Fruit fly (Drosophila melanogaster) whole organism, embryonic: ENCODE results near the gene CG45218.

Experiments used
- CG10654 ChIP-seq: fragments of 200-800 bp; sonication (Bioruptor generic); optimal IDR thresholded peaks from 2 replicates; lab custom pipeline; 2016; ENCODE audit warnings: missing biosample characterization, missing genetic modification characterization
- CG15601 ChIP-seq: fragments of 200-800 bp; sonication (Bioruptor generic); optimal IDR thresholded peaks from 3 replicates; lab custom pipeline; 2019; ENCODE audit warnings: missing biosample characterization, mild to moderate bottlenecking, missing genetic modification characterization, moderate library complexity
- Dip3 ChIP-seq: fragments of 200-800 bp; sonication (Bioruptor generic); optimal IDR thresholded peaks from 3 replicates; lab custom pipeline; 2016; ENCODE audit warnings: missing biosample characterization, missing genetic modification characterization
- Dll ChIP-seq: fragments of 200-800 bp; sonication (Bioruptor generic); IDR thresholded peaks from 4 replicates; pipeline ENCODE4 v1.3.6; 2022; ENCODE audit warnings: missing biosample characterization, missing genetic modification characterization; ENCODE audit not compliant: partially characterized antibody
- Gug ChIP-seq: fragments of 200-800 bp; sonication (Bioruptor generic); IDR thresholded peaks from 4 replicates; pipeline ENCODE4 v1.3.6; 2022; ENCODE audit warnings: missing biosample characterization, missing genetic modification characterization
- MTF-1 ChIP-seq: fragments of 200-800 bp; sonication (Bioruptor generic); optimal IDR thresholded peaks from 2 replicates; lab custom pipeline; 2018; ENCODE audit warnings: missing biosample characterization, mild to moderate bottlenecking, missing genetic modification characterization, borderline replicate concordance
- NK7.1 ChIP-seq: fragments of 200-800 bp; sonication (Bioruptor generic); optimal IDR thresholded peaks from 3 replicates; lab custom pipeline; 2016; ENCODE audit warnings: missing biosample characterization, missing genetic modification characterization
- bab2 ChIP-seq: fragments of 200-800 bp; sonication (Bioruptor generic); optimal IDR thresholded peaks from 2 replicates; lab custom pipeline; 2016; ENCODE audit warnings: missing biosample characterization, missing genetic modification characterization
- cato ChIP-seq: fragments of 200-800 bp; sonication (Bioruptor generic); optimal IDR thresholded peaks from 2 replicates; lab custom pipeline; 2016; ENCODE audit warnings: missing biosample characterization, missing genetic modification characterization, borderline replicate concordance
- caup ChIP-seq: fragments of 200-800 bp; sonication (Bioruptor generic); optimal IDR thresholded peaks from 3 replicates; lab custom pipeline; 2017; ENCODE audit warnings: missing biosample characterization, mild to moderate bottlenecking, missing genetic modification characterization, moderate library complexity; ENCODE audit not compliant: severe bottlenecking
- psq ChIP-seq: fragments of 200-800 bp; sonication (Bioruptor generic); optimal IDR thresholded peaks from 2 replicates; lab custom pipeline; 2017; ENCODE audit warnings: missing biosample characterization, missing genetic modification characterization

DNA sequence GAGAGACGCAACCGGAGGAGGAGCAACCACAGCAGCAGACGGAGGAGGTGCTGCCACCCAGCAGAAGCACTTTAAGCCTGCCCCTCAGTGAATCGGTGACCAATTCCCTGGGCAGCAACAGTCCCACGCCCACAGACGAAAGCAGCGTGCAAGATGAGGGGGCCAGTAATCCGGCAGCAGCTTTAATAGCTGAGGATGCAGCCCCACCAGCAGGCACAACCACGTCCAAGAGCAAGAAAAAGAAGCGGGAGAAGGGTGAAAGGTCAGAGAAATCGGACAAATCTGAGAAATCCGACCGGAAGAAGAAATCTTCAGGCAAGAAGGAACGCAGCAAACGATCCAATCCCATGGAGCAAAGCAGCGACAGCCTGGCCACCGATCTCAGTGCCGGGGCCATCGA is 1.8 kb downstream of the CG45218 start:
- no peak for TF ChIP-seq cato (GFP tag; lab: Kevin White, UChicago)
- no peak for TF ChIP-seq MTF-1 (GFP tag; lab: Kevin White, UChicago)
- no peak for TF ChIP-seq NK7.1 (GFP tag; lab: Kevin White, UChicago)
- TF ChIP-seq bab2 (GFP tag; lab: Kevin White, UChicago), result no peak
- no peak for TF ChIP-seq Gug (GFP tag; lab: Robert Waterston, UW)
- TF ChIP-seq CG15601 (tag; lab: Kevin White, UChicago), result no peak
- TF ChIP-seq Dll (GFP tag; lab: Robert Waterston, UW), result no peak
- no peak for TF ChIP-seq Dip3
- TF ChIP-seq caup (GFP tag; lab: Kevin White, UChicago), result no peak
- TF ChIP-seq psq (GFP tag; lab: Kevin White, UChicago), result no peak
- TF ChIP-seq CG10654 (GFP tag; lab: Kevin White, UChicago), result no peak
